Fruit fly (Drosophila melanogaster): Measurements from ENCODE around the gene CG14074.
A peak's percentile ranks its signal among the peaks of the same experiment; 100 is the strongest.

Gene CG14074

dm6 chr3L:18898770-18899278, 32.8 kb downstream of the CG14074 start, which contains the start of gene RpL26 (continued):
- TF ChIP-seq Gsc (GFP tag; IDR thresholded peaks at IDR 0.05) (no peak), CG4854 (GFP tag; optimal IDR thresholded peaks at IDR 0.05) (peak; percentile 60), gfzf (GFP tag; optimal IDR thresholded peaks at IDR 0.05) (peak; percentile 40), CG18619 (GFP tag; optimal IDR thresholded peaks at IDR 0.05) (peak; percentile 73), HLHmδ (GFP tag; optimal IDR thresholded peaks at IDR 0.05) (no peak), sens-2 (GFP tag; IDR thresholded peaks at IDR 0.05) (no peak), da (GFP tag; optimal IDR thresholded peaks at IDR 0.05) (peak; percentile 80), fd64A (GFP tag; optimal IDR thresholded peaks at IDR 0.05) (peak; percentile 41), CG12236 (GFP tag; optimal IDR thresholded peaks at IDR 0.05) (peak; percentile 6), E2f2 (GFP tag; IDR thresholded peaks at IDR 0.05) (no peak; the same call in none of the 2 replicates), sna (GFP tag; IDR thresholded peaks at IDR 0.05; ENCODE audit: partially characterized antibody) (peak; percentile 94), CG8089 (GFP tag; optimal IDR thresholded peaks at IDR 0.05) (peak; percentile 81), pita (GFP tag; optimal IDR thresholded peaks at IDR 0.05) (peak; percentile 77), Fer3 (tag; optimal IDR thresholded peaks at IDR 0.05) (peak; percentile 42), D19A (tag; optimal IDR thresholded peaks at IDR 0.05) (peak; percentile 9), CG15073 (GFP tag; optimal IDR thresholded peaks at IDR 0.05) (peak; percentile 38), Chrac-16 (GFP tag; optimal IDR thresholded peaks at IDR 0.05) (peak; percentile 79), CG15514 (GFP tag; optimal IDR thresholded peaks at IDR 0.05) (peak; percentile 69), jumu (GFP tag; optimal IDR thresholded peaks at IDR 0.05) (peak; percentile 81), HmgZ (tag; optimal IDR thresholded peaks at IDR 0.05) (peak; percentile 78), Hr51 (GFP tag; optimal IDR thresholded peaks at IDR 0.05) (peak; percentile 74 to 78), vnd (GFP tag; IDR thresholded peaks at IDR 0.05; ENCODE audit: partially characterized antibody) (peak; percentile 98), YL-1 (GFP tag; optimal IDR thresholded peaks at IDR 0.05) (peak; percentile 89), schlank (tag; optimal IDR thresholded peaks at IDR 0.05) (peak; percentile 65), row (GFP tag; IDR thresholded peaks at IDR 0.05) (peak; percentile 96), Jarid2 (GFP tag; optimal IDR thresholded peaks at IDR 0.05) (no peak), CG18476 (GFP tag; optimal IDR thresholded peaks at IDR 0.05) (peak; percentile 64), CG9215 (GFP tag; IDR thresholded peaks at IDR 0.05) (peak; percentile 85), emc (GFP tag; optimal IDR thresholded peaks at IDR 0.05) (peak; percentile 72), CG12219 (GFP tag; optimal IDR thresholded peaks at IDR 0.05) (no peak), CG12299 (tag; optimal IDR thresholded peaks at IDR 0.05) (peak; percentile 71), pros (GFP tag; optimal IDR thresholded peaks at IDR 0.05) (no peak), Dll (GFP tag; IDR thresholded peaks at IDR 0.05; ENCODE audit: partially characterized antibody) (peak; percentile 98), CG6689 (GFP tag; IDR thresholded peaks at IDR 0.05) (peak; percentile 76), CG8359 (GFP tag; optimal IDR thresholded peaks at IDR 0.05; ENCODE audit: borderline replicate concordance) (peak; percentile 24), CG18011 (GFP tag; optimal IDR thresholded peaks at IDR 0.05) (peak; percentile 48), Ptx1 (GFP tag; IDR thresholded peaks at IDR 0.05) (peak; percentile 80), nerfin-2 (GFP tag; IDR thresholded peaks at IDR 0.05; ENCODE audit: partially characterized antibody) (peak; percentile 90), CG6254 (GFP tag; optimal IDR thresholded peaks at IDR 0.05) (no peak), CG1024 (GFP tag; IDR thresholded peaks at IDR 0.05) (no peak), CG10321 (GFP tag; IDR thresholded peaks at IDR 0.05) (no peak), sc (optimal IDR thresholded peaks at IDR 0.05) (no peak), sc (GFP tag; optimal IDR thresholded peaks at IDR 0.05) (peak; percentile 44), az2 (GFP tag; optimal IDR thresholded peaks at IDR 0.05) (peak; percentile 53), CG14667 (GFP tag; IDR thresholded peaks at IDR 0.05) (no peak; the same call in 1 of the 2 replicates), seq (GFP tag; IDR thresholded peaks at IDR 0.05) (no peak), CG17829 (tag; optimal IDR thresholded peaks at IDR 0.05) (peak; percentile 76), amos (GFP tag; IDR thresholded peaks at IDR 0.05; ENCODE audit: partially characterized antibody) (peak; percentile 93), tio (GFP tag; optimal IDR thresholded peaks at IDR 0.05) (no peak), ro (GFP tag; IDR thresholded peaks at IDR 0.05) (no peak)
